Worm (Caenorhabditis elegans): ENCODE data around the gene srsx-16.
A peak's percentile ranks its signal among the peaks of the same experiment; 100 is the strongest.

Gene srsx-16

DNA sequence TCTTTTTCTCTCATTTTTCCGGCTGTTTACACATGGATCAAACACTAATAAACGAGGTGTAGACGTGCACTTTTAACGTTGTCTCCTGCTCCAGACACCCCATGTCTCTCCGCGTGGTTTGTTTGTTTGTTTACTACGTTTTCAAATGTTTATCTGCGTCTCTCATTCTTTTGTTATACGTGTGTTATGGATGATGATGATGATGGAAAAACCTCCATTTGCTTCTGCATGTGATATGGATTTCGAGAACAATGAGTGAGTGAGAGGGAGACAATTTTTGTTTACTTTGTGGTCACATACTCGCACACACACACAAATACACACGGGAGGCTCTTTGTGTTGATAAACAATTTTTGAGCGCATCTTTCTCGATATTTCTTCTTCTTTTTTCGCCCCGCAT is 15.1 kb downstream of the srsx-16 start (continued):
- peak; percentile 86 for TF ChIP-seq pax-3 (tag; optimal IDR thresholded peaks at IDR 0.05)
- no peak for TF ChIP-seq nhr-84 (tag; optimal IDR thresholded peaks at IDR 0.05)
- TF ChIP-seq lir-3 (tag; optimal IDR thresholded peaks at IDR 0.05; ENCODE audit: poor library complexity): peak; percentile 29
- TF ChIP-seq sup-37 (GFP tag; optimal IDR thresholded peaks at IDR 0.05): peak; percentile 32
- no peak for TF ChIP-seq nhr-85 (tag)
- TF ChIP-seq pag-3 (tag; optimal IDR thresholded peaks at IDR 0.05; ENCODE audit: borderline replicate concordance, insufficient read depth): no peak
- no peak for TF ChIP-seq zip-4 (GFP tag; optimal IDR thresholded peaks at IDR 0.05)
- TF ChIP-seq lin-14 (GFP tag; optimal IDR thresholded peaks at IDR 0.05): peak; percentile 93
- peak; percentile 26 for TF ChIP-seq fkh-10 (GFP tag; optimal IDR thresholded peaks at IDR 0.05)
- peak; percentile 70 for TF ChIP-seq xbp-1 (tag; optimal IDR thresholded peaks at IDR 0.05)
- TF ChIP-seq rnt-1 (tag; optimal IDR thresholded peaks at IDR 0.05): peak; percentile 14
- peak; percentile 33; the same call in 1 of the 2 replicates for TF ChIP-seq mab-9 (GFP tag; IDR thresholded peaks at IDR 0.05)
- TF ChIP-seq hlh-4 (tag; optimal IDR thresholded peaks at IDR 0.05): no peak
- TF ChIP-seq elt-3 (tag; optimal IDR thresholded peaks at IDR 0.05): no peak
- TF ChIP-seq snu-23 (GFP tag; optimal IDR thresholded peaks at IDR 0.05): peak; percentile 52
- peak; percentile 39 for TF ChIP-seq sox-4 (tag; optimal IDR thresholded peaks at IDR 0.05)
- TF ChIP-seq ceh-8 (GFP tag; optimal IDR thresholded peaks at IDR 0.05): peak; percentile 73
- TF ChIP-seq zag-1 (tag; optimal IDR thresholded peaks at IDR 0.05): no peak
- peak; percentile 77 for TF ChIP-seq nhr-20 (tag; optimal IDR thresholded peaks at IDR 0.05)
- peak; percentile 64 for TF ChIP-seq swsn-7 (tag; optimal IDR thresholded peaks at IDR 0.05)
- peak; percentile 73 for TF ChIP-seq egl-13 (tag; optimal IDR thresholded peaks at IDR 0.05)
- TF ChIP-seq isw-1 (GFP tag; IDR thresholded peaks at IDR 0.05): peak; percentile 5; the same call in 1 of the 2 replicates
- TF ChIP-seq nhr-28 (tag; optimal IDR thresholded peaks at IDR 0.05): no peak
- TF ChIP-seq alr-1 (tag; optimal IDR thresholded peaks at IDR 0.05; ENCODE audit: borderline replicate concordance): no peak
- no peak for TF ChIP-seq unc-130 (tag; optimal IDR thresholded peaks at IDR 0.05)
- TF ChIP-seq ceh-82 (tag; optimal IDR thresholded peaks at IDR 0.05): peak in 1 of 3 experiments; percentile 29
- TF ChIP-seq nhr-77 (tag; optimal IDR thresholded peaks at IDR 0.05): peak; percentile 38
- no peak for TF ChIP-seq ceh-63 (GFP tag; optimal IDR thresholded peaks at IDR 0.05)
- no peak for TF ChIP-seq tlp-1 (tag; optimal IDR thresholded peaks at IDR 0.05)
- peak; percentile 52 for TF ChIP-seq nhr-19 (GFP tag; conservative IDR thresholded peaks at IDR 0.05)
- TF ChIP-seq pqm-1 (tag; optimal IDR thresholded peaks at IDR 0.05): no peak
- no peak for TF ChIP-seq aly-2 (tag; optimal IDR thresholded peaks at IDR 0.05)
- TF ChIP-seq Y116A8C.19 (tag; optimal IDR thresholded peaks at IDR 0.05; ENCODE audit: borderline replicate concordance): no peak
- TF ChIP-seq vab-15 (tag; optimal IDR thresholded peaks at IDR 0.05): peak; percentile 40
- no peak for TF ChIP-seq F16B12.6 (tag; optimal IDR thresholded peaks at IDR 0.05)

DNA sequence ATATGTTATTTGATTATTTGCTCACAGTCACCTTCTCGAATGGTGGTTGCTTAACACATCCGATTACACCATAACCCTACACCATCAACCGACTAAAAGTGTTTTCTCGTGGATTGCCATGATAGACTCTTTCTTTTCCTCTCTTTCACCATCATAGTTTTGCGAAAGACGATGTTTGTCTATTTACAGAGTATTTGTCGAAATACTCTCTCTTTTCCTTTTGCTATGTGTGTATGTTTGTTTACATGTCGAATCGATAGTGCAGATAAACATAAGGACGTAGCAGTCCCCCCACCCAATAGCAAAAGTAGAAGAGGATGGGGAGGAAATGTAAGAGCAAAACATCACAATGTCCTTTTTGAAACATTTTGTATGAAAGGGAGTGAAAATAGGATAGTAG is 16.2 kb downstream of the srsx-16 start:
- TF ChIP-seq blmp-1 (tag; optimal IDR thresholded peaks at IDR 0.05) (no peak), jun-1 (tag; optimal IDR thresholded peaks at IDR 0.05) (peak; percentile 7), fkh-4 (tag; optimal IDR thresholded peaks at IDR 0.05; ENCODE audit: borderline replicate concordance) (no peak), nhr-71 (tag; optimal IDR thresholded peaks at IDR 0.05) (peak; percentile 40), tbx-2 (tag; optimal IDR thresholded peaks at IDR 0.05) (peak; percentile 35), lsy-2 (tag; optimal IDR thresholded peaks at IDR 0.05) (peak in 1 of 2 experiments; percentile 11), lin-14 (GFP tag; optimal IDR thresholded peaks at IDR 0.05) (peak; percentile 49), ceh-82 (tag; optimal IDR thresholded peaks at IDR 0.05) (no peak), nhr-77 (tag; optimal IDR thresholded peaks at IDR 0.05) (peak; percentile 43), mef-2 (tag; optimal IDR thresholded peaks at IDR 0.05) (no peak), mab-9 (GFP tag; IDR thresholded peaks at IDR 0.05) (0 out of 2 replicates have a peak, but pooled peaks have one; percentile 42)

Measured in whole organism, L1 larva.